Worm (Caenorhabditis elegans) whole organism, L4 larva: ENCODE measurements around the gene crn-6.

ENCODE experiments used
- F44E2.7 ChIP-seq: fragments of 200-800 bp; sonication (Bioruptor generic); IDR thresholded peaks from 2 replicates; pipeline ENCODE4 v2.1.2; 2022; ENCODE audit warnings: missing genetic modification characterization, missing compliant biosample characterization
- ceh-82 ChIP-seq: sonication (generic microtip); optimal IDR thresholded peaks from 2 replicates; lab custom pipeline; 2017; ENCODE audit warnings: missing biosample characterization, missing genetic modification characterization
- ces-1 ChIP-seq: fragments of 150-350 bp; sonication (generic microtip); optimal IDR thresholded peaks from 4 replicates; lab custom pipeline; 2014; ENCODE audit warnings: missing biosample characterization, missing genetic modification reagents, missing genetic modification characterization
- cey-2 ChIP-seq: sonication (generic microtip); optimal IDR thresholded peaks from 3 replicates; lab custom pipeline; 2017; ENCODE audit warnings: missing genetic modification characterization, mild to moderate bottlenecking, missing compliant biosample characterization, antibody characterized with exemption, borderline replicate concordance; ENCODE audit not compliant: insufficient read depth
- dve-1 ChIP-seq: sonication (generic microtip); optimal IDR thresholded peaks from 2 replicates; lab custom pipeline; 2017; ENCODE audit warnings: antibody characterized with exemption, mild to moderate bottlenecking, missing genetic modification characterization, missing compliant biosample characterization; ENCODE audit not compliant: insufficient read depth
- fos-1 ChIP-seq: fragments of 150-350 bp; optimal IDR thresholded peaks from 2 replicates; lab custom pipeline; 2014; ENCODE audit warnings: missing biosample characterization, missing genetic modification characterization
- lin-15B ChIP-seq: fragments of 150-350 bp; sonication (generic microtip); optimal IDR thresholded peaks from 3 replicates; lab custom pipeline; 2014; ENCODE audit warnings: missing biosample characterization, missing genetic modification characterization
- nhr-237 ChIP-seq: sonication (generic microtip); optimal IDR thresholded peaks from 2 replicates; lab custom pipeline; 2017; ENCODE audit warnings: missing biosample characterization, missing genetic modification characterization
- snpc-4 ChIP-seq: fragments of 150-350 bp; optimal IDR thresholded peaks from 2 replicates; lab custom pipeline; 2014; ENCODE audit warnings: missing biosample characterization, missing genetic modification characterization

ce11 chrIII:9383496-9383895 is 16.4 kb downstream of the crn-6 start, which contains the start of gene tkr-1:
- TF ChIP-seq F44E2.7 (GFP tag; lab: Robert Waterston, UW) (no peak), dve-1 (tag; lab: Kevin White, UChicago) (no peak), ces-1 (GFP tag; lab: Kevin White, UChicago) (no peak), cey-2 (tag; lab: Kevin White, UChicago) (no peak), snpc-4 (no peak), nhr-237 (no peak), fos-1 (tag; lab: Kevin White, UChicago) (no peak), lin-15B (tag; lab: Kevin White, UChicago) (no peak), ceh-82 (tag; lab: Kevin White, UChicago) (no peak)
